Worm (Caenorhabditis elegans) whole organism, L1 larva: Measurements from ENCODE around the gene ins-1.

Experiments used
- egl-27 ChIP-seq, 2 experiments: fragments of 150-350 bp in 1 of 2; sonication (generic microtip); optimal IDR thresholded peaks; 3 replicates each; lab custom pipeline; 2017 to 2018; ENCODE audit warnings: missing biosample characterization in 2 of 2, missing genetic modification characterization in 2 of 2, missing genetic modification reagents in 2 of 2
- fos-1 ChIP-seq: fragments of 150-350 bp; optimal IDR thresholded peaks from 2 replicates; lab custom pipeline; 2014; ENCODE audit warnings: missing biosample characterization, missing genetic modification characterization
- grh-1 ChIP-seq: fragments of 200-800 bp; sonication (Bioruptor generic); IDR thresholded peaks from 2 replicates; pipeline ENCODE4 v1.3.6; 2022; ENCODE audit warnings: missing genetic modification reagents, missing genetic modification characterization, missing compliant biosample characterization
- lin-13 ChIP-seq: fragments of 150-350 bp; optimal IDR thresholded peaks from 2 replicates; lab custom pipeline; 2014; ENCODE audit warnings: missing biosample characterization, missing genetic modification reagents, missing genetic modification characterization
- mef-2 ChIP-seq: fragments of 150-350 bp; optimal IDR thresholded peaks from 2 replicates; lab custom pipeline; 2014; ENCODE audit warnings: missing biosample characterization, missing genetic modification characterization
- nhr-237 ChIP-seq: fragments of 150-350 bp; optimal IDR thresholded peaks from 2 replicates; lab custom pipeline; 2014; ENCODE audit warnings: missing biosample characterization, missing genetic modification characterization
- skn-1 ChIP-seq: fragments of 150-350 bp; optimal IDR thresholded peaks from 2 replicates; lab custom pipeline; 2014; ENCODE audit warnings: missing biosample characterization, missing genetic modification characterization
- unc-130 ChIP-seq: fragments of 150-350 bp; optimal IDR thresholded peaks from 2 replicates; lab custom pipeline; 2017; ENCODE audit warnings: missing biosample characterization, missing genetic modification characterization, inconsistent platforms

DNA sequence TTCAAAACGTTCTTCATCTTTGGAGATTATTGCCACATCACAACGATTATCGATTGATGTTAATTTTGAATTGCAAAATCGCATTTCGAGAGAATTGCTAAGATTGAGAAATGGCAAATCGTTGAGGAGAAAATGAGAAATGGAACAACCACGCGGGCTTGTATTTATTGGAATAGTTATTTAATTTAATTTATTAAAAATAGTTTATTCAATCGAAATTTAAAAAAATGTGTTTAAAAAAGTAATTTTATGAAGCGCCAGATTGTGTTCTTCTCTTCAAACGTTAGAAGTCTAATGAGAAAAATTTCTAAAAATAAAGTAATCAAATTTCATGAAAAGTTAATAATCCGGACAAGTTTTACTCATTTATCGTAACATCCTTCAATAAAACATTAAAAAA is 44.7 kb upstream of the ins-1 start, which contains the start of gene spe-26:
- TF ChIP-seq lin-13 (GFP tag; lab: Kevin White, UChicago) (no peak), fos-1 (tag; lab: Kevin White, UChicago) (no peak), mef-2 (tag; lab: Kevin White, UChicago) (no peak), grh-1 (GFP tag; lab: Robert Waterston, UW) (no peak), egl-27 (tag; optimal IDR thresholded peaks at IDR 0.05; lab: Kevin White, UChicago) (no peak), skn-1 (no peak), nhr-237 (tag; lab: Kevin White, UChicago) (no peak), unc-130 (no peak)
